Fruit fly (Drosophila melanogaster) whole organism, embryonic: ENCODE measurements around the gene CG11095.

ENCODE experiments used
- ATbp ChIP-seq: fragments of 200-800 bp; sonication (Bioruptor generic); optimal IDR thresholded peaks from 2 replicates; lab custom pipeline; 2017; ENCODE audit warnings: missing biosample characterization, mild to moderate bottlenecking, missing genetic modification characterization, missing genetic modification reagents
- Atf-2 ChIP-seq: fragments of 200-800 bp; sonication (Bioruptor generic); optimal IDR thresholded peaks from 2 replicates; lab custom pipeline; 2016; ENCODE audit warnings: missing biosample characterization, missing genetic modification characterization
- B-H1 ChIP-seq: fragments of 200-800 bp; sonication (Bioruptor generic); IDR thresholded peaks from 3 replicates; pipeline ENCODE4 v1.3.6; 2022; ENCODE audit warnings: missing biosample characterization, missing genetic modification characterization
- C15 ChIP-seq: fragments of 200-800 bp; sonication (Bioruptor generic); IDR thresholded peaks from 3 replicates; pipeline ENCODE4 v1.3.6; 2022; ENCODE audit warnings: missing biosample characterization, missing genetic modification characterization
- CG10209 ChIP-seq: fragments of 200-800 bp; sonication (Bioruptor generic); optimal IDR thresholded peaks from 3 replicates; lab custom pipeline; 2017; ENCODE audit warnings: missing biosample characterization, mild to moderate bottlenecking, missing genetic modification characterization, missing genetic modification reagents
- CG10267 ChIP-seq: fragments of 200-800 bp; sonication (Bioruptor generic); optimal IDR thresholded peaks from 2 replicates; lab custom pipeline; 2018; ENCODE audit warnings: missing biosample characterization, mild to moderate bottlenecking, missing genetic modification characterization, moderate library complexity
- CG11504 ChIP-seq: fragments of 200-800 bp; sonication (Bioruptor generic); optimal IDR thresholded peaks from 3 replicates; lab custom pipeline; 2019; ENCODE audit warnings: missing biosample characterization, mild to moderate bottlenecking, missing genetic modification characterization, moderate library complexity
- CG12659 ChIP-seq: fragments of 200-800 bp; sonication (Bioruptor generic); optimal IDR thresholded peaks from 3 replicates; lab custom pipeline; 2017; ENCODE audit warnings: mild to moderate bottlenecking, missing biosample characterization, missing genetic modification reagents, missing genetic modification characterization
- CG14710 ChIP-seq: fragments of 200-800 bp; sonication (Bioruptor generic); optimal IDR thresholded peaks from 3 replicates; lab custom pipeline; 2019; ENCODE audit warnings: missing biosample characterization, mild to moderate bottlenecking, missing genetic modification characterization, moderate library complexity
- CG15011 ChIP-seq: fragments of 200-800 bp; sonication (Bioruptor generic); optimal IDR thresholded peaks from 3 replicates; lab custom pipeline; 2018; ENCODE audit warnings: missing biosample characterization, mild to moderate bottlenecking, missing genetic modification characterization
- CG16863 ChIP-seq: fragments of 200-800 bp; sonication (Bioruptor generic); optimal IDR thresholded peaks from 3 replicates; lab custom pipeline; 2016; ENCODE audit warnings: missing biosample characterization, missing genetic modification characterization
- CG17186 ChIP-seq: fragments of 200-800 bp; sonication (Bioruptor generic); optimal IDR thresholded peaks from 3 replicates; lab custom pipeline; 2017; ENCODE audit warnings: missing biosample characterization, missing genetic modification reagents, missing genetic modification characterization
- CG18619 ChIP-seq: fragments of 200-800 bp; sonication (Bioruptor generic); optimal IDR thresholded peaks from 3 replicates; lab custom pipeline; 2017; ENCODE audit warnings: missing biosample characterization, mild to moderate bottlenecking, missing genetic modification characterization
- CG31388 ChIP-seq: fragments of 200-800 bp; sonication (Bioruptor generic); optimal IDR thresholded peaks from 2 replicates; lab custom pipeline; 2016; ENCODE audit warnings: missing biosample characterization, missing genetic modification characterization
- CG3281 ChIP-seq: fragments of 200-800 bp; sonication (Bioruptor generic); optimal IDR thresholded peaks from 3 replicates; lab custom pipeline; 2017; ENCODE audit warnings: missing biosample characterization, mild to moderate bottlenecking, missing genetic modification characterization
- CG3407 ChIP-seq: fragments of 200-800 bp; sonication (Bioruptor generic); optimal IDR thresholded peaks from 2 replicates; lab custom pipeline; 2018; ENCODE audit warnings: missing biosample characterization, mild to moderate bottlenecking, missing genetic modification characterization
- CG4328 ChIP-seq: fragments of 200-800 bp; sonication (Bioruptor generic); optimal IDR thresholded peaks from 3 replicates; lab custom pipeline; 2017; ENCODE audit warnings: missing biosample characterization, missing genetic modification reagents, missing genetic modification characterization
- CG4707 ChIP-seq: fragments of 200-800 bp; sonication (Bioruptor generic); optimal IDR thresholded peaks from 2 replicates; lab custom pipeline; 2018; ENCODE audit warnings: missing biosample characterization, mild to moderate bottlenecking, missing genetic modification characterization, moderate library complexity
- CG6689 ChIP-seq: fragments of 200-800 bp; sonication (Bioruptor generic); IDR thresholded peaks from 2 replicates; pipeline ENCODE4 v1.3.6; 2022; ENCODE audit warnings: missing biosample characterization, missing genetic modification characterization
- CG6765 ChIP-seq: fragments of 200-800 bp; sonication (Bioruptor generic); optimal IDR thresholded peaks from 3 replicates; lab custom pipeline; 2017; ENCODE audit warnings: missing biosample characterization, mild to moderate bottlenecking, missing genetic modification characterization
- CG7357 ChIP-seq: fragments of 200-800 bp; sonication (Bioruptor generic); IDR thresholded peaks from 3 replicates; pipeline ENCODE4 v1.3.6; 2022; ENCODE audit warnings: missing biosample characterization, missing genetic modification characterization
- CG7839 ChIP-seq: fragments of 200-800 bp; sonication (Bioruptor generic); optimal IDR thresholded peaks from 3 replicates; lab custom pipeline; 2018; ENCODE audit warnings: missing biosample characterization, mild to moderate bottlenecking, missing genetic modification characterization, moderate library complexity
- CG9797 ChIP-seq: fragments of 200-800 bp; sonication (Bioruptor generic); optimal IDR thresholded peaks from 3 replicates; lab custom pipeline; 2018; ENCODE audit warnings: missing biosample characterization, mild to moderate bottlenecking, missing genetic modification characterization
- CG9932 ChIP-seq: fragments of 200-800 bp; sonication (Bioruptor generic); IDR thresholded peaks from 2 replicates; pipeline ENCODE4 v1.3.6; 2022; ENCODE audit warnings: missing biosample characterization, missing genetic modification characterization
- Camta ChIP-seq: fragments of 200-800 bp; sonication (Bioruptor generic); optimal IDR thresholded peaks from 2 replicates; lab custom pipeline; 2016; ENCODE audit warnings: missing biosample characterization, missing genetic modification characterization
- CoRest ChIP-seq: fragments of 200-800 bp; sonication (Bioruptor generic); optimal IDR thresholded peaks from 3 replicates; lab custom pipeline; 2018; ENCODE audit warnings: missing biosample characterization, mild to moderate bottlenecking, missing genetic modification characterization, moderate library complexity
- Dref ChIP-seq: fragments of 200-800 bp; sonication (Bioruptor generic); IDR thresholded peaks from 2 replicates; pipeline ENCODE4 v1.3.6; 2022; ENCODE audit warnings: missing biosample characterization, missing genetic modification characterization
- HHEX ChIP-seq: fragments of 200-800 bp; sonication (Bioruptor generic); optimal IDR thresholded peaks from 3 replicates; lab custom pipeline; 2017; ENCODE audit warnings: missing biosample characterization, mild to moderate bottlenecking, missing genetic modification characterization, missing genetic modification reagents
- HLH3B ChIP-seq: fragments of 200-800 bp; sonication (Bioruptor generic); IDR thresholded peaks from 2 replicates; pipeline ENCODE4 v1.3.6; 2022; ENCODE audit warnings: missing biosample characterization, missing genetic modification characterization
- Hr3 ChIP-seq: fragments of 200-800 bp; sonication (Bioruptor generic); optimal IDR thresholded peaks from 3 replicates; lab custom pipeline; 2016; ENCODE audit warnings: missing biosample characterization, missing genetic modification characterization
- MBD-R2 ChIP-seq: fragments of 200-800 bp; sonication (Bioruptor generic); IDR thresholded peaks from 2 replicates; pipeline ENCODE4 v1.3.6; 2022; ENCODE audit warnings: missing biosample characterization, missing genetic modification characterization
- Med ChIP-seq: fragments of 200-800 bp; sonication (Bioruptor generic); peaks from one replicate; lab custom pipeline; 2016; ENCODE audit warnings: missing biosample characterization, missing genetic modification characterization, mild to moderate bottlenecking, inconsistent platforms, moderate library complexity
- Meics ChIP-seq: fragments of 200-800 bp; sonication (Bioruptor generic); optimal IDR thresholded peaks from 2 replicates; lab custom pipeline; 2017; ENCODE audit warnings: missing biosample characterization, mild to moderate bottlenecking, missing genetic modification characterization
- Mes4 ChIP-seq: fragments of 200-800 bp; sonication (Bioruptor generic); optimal IDR thresholded peaks from 2 replicates; lab custom pipeline; 2016; ENCODE audit warnings: missing biosample characterization, missing genetic modification characterization
- Rfx ChIP-seq: fragments of 200-800 bp; sonication (Bioruptor generic); IDR thresholded peaks from 2 replicates; pipeline ENCODE4 v1.3.6; 2022; ENCODE audit warnings: missing biosample characterization, missing genetic modification characterization
- ab ChIP-seq: fragments of 200-800 bp; sonication (Bioruptor generic); optimal IDR thresholded peaks from 2 replicates; lab custom pipeline; 2016; ENCODE audit warnings: missing biosample characterization, missing genetic modification characterization
- abd-A ChIP-seq: fragments of 200-800 bp; sonication (Bioruptor generic); optimal IDR thresholded peaks from 3 replicates; lab custom pipeline; 2019; ENCODE audit warnings: missing biosample characterization, mild to moderate bottlenecking, missing genetic modification characterization, moderate library complexity
- bsh ChIP-seq, 2 experiments: fragments of 200-800 bp; sonication (Bioruptor generic); optimal IDR thresholded peaks; 2 replicates each; lab custom pipeline; 2017 to 2018; ENCODE audit warnings: mild to moderate bottlenecking in 2 of 2, missing biosample characterization in 2 of 2, missing genetic modification characterization in 2 of 2, moderate library complexity in 1 of 2
- cwo ChIP-seq: fragments of 200-800 bp; sonication (Bioruptor generic); optimal IDR thresholded peaks from 3 replicates; lab custom pipeline; 2017; ENCODE audit warnings: missing biosample characterization, missing genetic modification characterization, mild to moderate bottlenecking, moderate library complexity, missing genetic modification reagents
- dmrt99B ChIP-seq: fragments of 200-800 bp; sonication (Bioruptor generic); optimal IDR thresholded peaks from 2 replicates; lab custom pipeline; 2018; ENCODE audit warnings: missing biosample characterization, mild to moderate bottlenecking, missing genetic modification characterization, moderate library complexity
- dpn ChIP-seq, 2 experiments: fragments of 200-800 bp; sonication (Bioruptor generic); optimal IDR thresholded peaks; 3 replicates each; lab custom pipeline; 2016; ENCODE audit warnings: missing biosample characterization in 2 of 2, missing genetic modification characterization in 2 of 2
- gem ChIP-seq: fragments of 200-800 bp; sonication (Bioruptor generic); optimal IDR thresholded peaks from 2 replicates; lab custom pipeline; 2019; ENCODE audit warnings: missing biosample characterization, mild to moderate bottlenecking, missing genetic modification characterization, moderate library complexity
- gsb-n ChIP-seq: fragments of 200-800 bp; sonication (Bioruptor generic); optimal IDR thresholded peaks from 3 replicates; lab custom pipeline; 2018; ENCODE audit warnings: missing biosample characterization, mild to moderate bottlenecking, missing genetic modification characterization
- hbn ChIP-seq: fragments of 200-800 bp; sonication (Bioruptor generic); IDR thresholded peaks from 2 replicates; pipeline ENCODE4 v1.3.6; 2022; ENCODE audit warnings: missing biosample characterization, missing genetic modification characterization; ENCODE audit not compliant: partially characterized antibody
- lab ChIP-seq: fragments of 200-800 bp; sonication (Bioruptor generic); optimal IDR thresholded peaks from 3 replicates; lab custom pipeline; 2017; ENCODE audit warnings: missing biosample characterization, missing genetic modification characterization, mild to moderate bottlenecking, moderate library complexity, missing genetic modification reagents
- mam ChIP-seq: fragments of 200-800 bp; sonication (Bioruptor generic); optimal IDR thresholded peaks from 3 replicates; lab custom pipeline; 2016; ENCODE audit warnings: missing biosample characterization, missing genetic modification characterization
- sens ChIP-seq: fragments of 200-800 bp; sonication (Bioruptor generic); peaks from one replicate; lab custom pipeline; 2016; ENCODE audit warnings: missing biosample characterization, missing genetic modification characterization
- sr ChIP-seq: fragments of 200-800 bp; sonication (Bioruptor generic); IDR thresholded peaks from 3 replicates; pipeline ENCODE4 v1.3.6; 2022; ENCODE audit warnings: missing biosample characterization, missing genetic modification characterization
- zf30C ChIP-seq: fragments of 200-800 bp; sonication (Bioruptor generic); optimal IDR thresholded peaks from 3 replicates; lab custom pipeline; 2018; ENCODE audit warnings: missing biosample characterization, mild to moderate bottlenecking, missing genetic modification characterization

Gene CG11095

DNA sequence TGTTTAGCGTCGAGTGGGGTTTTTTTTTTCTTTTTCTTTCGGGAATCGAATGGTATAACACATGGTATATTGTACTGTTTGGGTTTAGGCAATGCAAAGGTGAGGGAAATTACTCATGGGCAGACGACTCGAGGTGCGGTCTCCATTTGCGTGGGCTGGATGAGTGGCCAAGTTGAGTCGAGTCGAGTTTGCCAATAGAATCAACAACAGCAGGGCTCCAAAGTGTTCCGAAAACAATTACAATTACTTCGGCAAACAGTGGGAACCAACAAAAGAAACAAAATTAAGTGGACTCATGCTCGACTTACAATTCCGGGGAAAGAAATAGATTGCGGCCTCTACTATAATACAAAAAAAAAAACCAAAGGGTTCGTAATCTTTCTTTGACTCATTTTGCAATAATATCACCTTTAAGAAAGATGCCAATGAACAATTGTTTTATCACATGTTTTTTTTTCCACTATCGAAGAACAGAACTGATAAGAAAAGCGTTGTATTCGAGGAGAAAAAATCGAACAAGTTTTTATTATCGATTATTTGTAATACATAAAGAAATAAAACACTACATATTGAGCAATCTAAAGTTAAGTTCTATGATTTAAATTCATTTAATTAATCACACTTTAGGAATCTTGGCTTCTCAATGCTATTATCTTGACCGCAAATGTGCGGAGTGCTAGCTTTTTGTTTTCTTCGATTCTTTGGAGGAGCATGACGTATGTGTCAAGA, 9.0 kb downstream of the CG11095 start (continued):
- TF ChIP-seq B-H1 (GFP tag; lab: Robert Waterston, UW) (no peak), CG11504 (tag; lab: Kevin White, UChicago) (peak; percentile 32), Dref (GFP tag; lab: Robert Waterston, UW) (no peak), cwo (GFP tag; lab: Kevin White, UChicago) (peak; percentile 6), CG14710 (tag; lab: Kevin White, UChicago) (peak; percentile 6), CG16863 (GFP tag; lab: Kevin White, UChicago) (no peak), CG6689 (0 out of 2 replicates have a peak, but pooled peaks have one; percentile 14), gem (peak; percentile 54), abd-A (tag; lab: Kevin White, UChicago) (no peak), mam (GFP tag; lab: Kevin White, UChicago) (peak; percentile 18), CG10209 (peak; percentile 40), CG3281 (GFP tag; lab: Kevin White, UChicago) (peak; percentile 25), CoRest (tag; lab: Kevin White, UChicago) (peak; percentile 39), sens (GFP tag; lab: Kevin White, UChicago) (peak; percentile 85), CG18619 (GFP tag; lab: Kevin White, UChicago) (peak; percentile 31), CG31388 (no peak), sr (GFP tag; lab: Robert Waterston, UW) (0 out of 3 replicates have a peak, but pooled peaks have one; percentile 33), HLH3B (no peak), zf30C (no peak), hbn (no peak), CG10267 (peak; percentile 20), dpn (GFP tag; optimal IDR thresholded peaks at IDR 0.05; lab: Kevin White, UChicago) (peak in 1 of 2 experiments; percentile 14), Camta (GFP tag; lab: Kevin White, UChicago) (no peak), dmrt99B (tag; lab: Kevin White, UChicago) (peak; percentile 27), Meics (GFP tag; lab: Kevin White, UChicago) (peak; percentile 16), Atf-2 (GFP tag; lab: Kevin White, UChicago) (no peak), Mes4 (GFP tag; lab: Kevin White, UChicago) (peak; percentile 10), CG9797 (GFP tag; lab: Kevin White, UChicago) (no peak), CG15011 (GFP tag; lab: Kevin White, UChicago) (peak; percentile 5), C15 (no peak), lab (GFP tag; lab: Kevin White, UChicago) (peak; percentile 37), CG9932 (0 out of 2 replicates have a peak, but pooled peaks have one; percentile 20), bsh (GFP tag; optimal IDR thresholded peaks at IDR 0.05; lab: Kevin White, UChicago) (peak in 1 of 2 experiments; percentile 21), CG3407 (GFP tag; lab: Kevin White, UChicago) (peak; percentile 42), ab (GFP tag; lab: Kevin White, UChicago) (no peak), CG4328 (GFP tag; lab: Kevin White, UChicago) (no peak), CG7839 (tag; lab: Kevin White, UChicago) (peak; percentile 40), CG6765 (GFP tag; lab: Kevin White, UChicago) (no peak), Rfx (GFP tag; lab: Robert Waterston, UW) (peak; percentile 7; the same call in 1 of the 2 replicates), CG12659 (GFP tag; lab: Kevin White, UChicago) (peak; percentile 16), CG17186 (GFP tag; lab: Kevin White, UChicago) (no peak), ATbp (GFP tag; lab: Kevin White, UChicago) (peak; percentile 57), MBD-R2 (no peak), CG4707 (GFP tag; lab: Kevin White, UChicago) (no peak), Hr3 (peak; percentile 18), HHEX (peak; percentile 1), CG7357 (no peak), gsb-n (tag; lab: Kevin White, UChicago) (peak; percentile 15), Med (peak; percentile 39)
